Fruit fly (Drosophila melanogaster) ovary, adult (tissue): ENCODE results near the gene siz.

ENCODE experiments used
- CG17801 ChIP-seq: fragments of 200-800 bp; optimal IDR thresholded peaks from 2 replicates; lab custom pipeline; 2019; ENCODE audit warnings: missing biosample characterization, mild to moderate bottlenecking, missing genetic modification characterization, moderate library complexity; ENCODE audit not compliant: partially characterized antibody

Gene siz

dm6 chr3L:21034281-21035221 is at the start of gene siz:
TSS of gene siz (plus strand) at chr3L:21034535.
- peak; percentile 70 for TF ChIP-seq CG17801 (GFP tag; lab: Kevin White, UChicago)

DNA sequence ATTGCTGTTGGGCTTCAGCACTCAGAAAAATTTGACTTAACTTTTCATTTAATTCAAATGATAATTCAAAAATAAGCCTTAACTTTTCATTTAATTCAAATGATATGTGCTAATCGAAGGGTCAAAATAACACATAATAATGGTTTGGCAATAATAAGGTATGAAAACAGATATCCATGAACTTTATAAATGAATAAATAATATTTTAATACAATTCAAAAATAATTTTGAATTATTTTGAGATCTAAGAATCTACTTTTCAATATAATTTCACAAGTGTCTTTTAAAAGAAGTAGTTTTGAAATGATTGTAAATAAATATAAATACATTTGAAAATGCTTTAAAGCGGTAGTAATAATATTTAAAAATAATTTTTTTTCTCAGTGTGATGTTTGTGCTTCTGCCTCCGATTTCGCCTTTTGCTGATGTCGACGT is 47.4 kb upstream of the siz start:
- no peak for TF ChIP-seq CG17801 (GFP tag; lab: Kevin White, UChicago)

- TF ChIP-seq CG17801 (GFP tag; lab: Kevin White, UChicago): no peak
Measured at dm6 chr3L:20987895-20988294, 46.4 kb upstream of the siz start.

dm6 chr3L:20988862-20989261 is 45.5 kb upstream of the siz start:
- TF ChIP-seq CG17801 (GFP tag; lab: Kevin White, UChicago): no peak

DNA sequence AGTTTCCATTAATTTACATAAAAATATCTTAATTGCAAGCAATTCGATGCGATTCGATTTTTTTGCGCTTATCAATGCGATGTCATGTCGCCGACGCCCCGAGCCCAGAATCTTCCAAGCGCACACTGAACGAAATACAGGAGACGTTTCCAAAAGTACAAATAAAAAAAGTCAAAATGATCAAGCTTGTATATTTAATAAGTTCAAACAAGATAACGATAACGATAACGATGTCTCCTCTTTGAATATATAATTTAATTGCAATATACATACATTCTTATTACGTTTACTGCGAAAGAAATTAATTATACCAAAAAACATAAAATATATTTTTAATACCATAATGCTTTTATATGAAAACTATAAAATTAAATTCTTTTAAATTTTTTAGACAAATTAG is 44.1 kb upstream of the siz start:
- no peak for TF ChIP-seq CG17801 (GFP tag; lab: Kevin White, UChicago)

DNA sequence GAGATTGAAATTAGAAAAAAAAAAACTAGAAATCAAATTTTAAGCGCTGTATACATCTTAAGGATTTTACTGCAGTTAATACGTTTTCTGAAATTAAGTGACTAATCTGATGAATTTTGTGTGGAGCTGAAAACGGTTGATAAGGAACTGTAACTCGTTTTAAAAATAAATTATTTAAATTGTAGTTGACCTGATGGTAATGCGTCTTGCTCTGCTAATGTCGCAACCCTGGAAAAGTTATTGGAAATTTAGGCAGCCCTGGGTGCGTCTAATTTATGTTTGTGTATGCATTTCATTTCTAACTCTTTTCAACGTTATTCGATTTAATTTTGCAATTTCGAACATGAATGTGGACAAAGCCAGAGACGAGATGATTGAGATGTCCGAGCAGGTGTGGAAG is 43.0 kb upstream of the siz start, which contains the start of gene CG12984:
TSS of gene CG12984 (plus strand) at position 301 of the 400 bp plus-strand sequence.
- no peak for TF ChIP-seq CG17801 (GFP tag; lab: Kevin White, UChicago)

DNA sequence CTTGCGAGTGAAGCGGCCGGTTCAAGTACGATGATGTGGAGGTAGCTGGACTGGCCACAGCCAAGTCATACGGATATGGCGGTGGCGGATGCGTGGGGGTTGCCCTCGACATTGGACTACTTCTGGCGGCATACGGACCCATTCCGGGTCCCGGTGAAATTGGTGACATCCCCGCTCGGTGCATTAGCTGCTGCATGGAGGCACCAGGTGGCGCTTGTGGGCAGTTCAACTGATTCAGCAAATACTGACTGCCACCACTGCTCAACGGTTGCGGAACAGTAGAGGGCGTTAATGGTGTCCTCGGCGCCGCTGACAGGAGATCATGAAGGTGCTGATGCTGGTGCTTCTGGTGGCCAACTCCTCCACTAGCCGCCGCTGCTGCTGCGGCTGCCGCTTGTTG is 34.7 kb upstream of the siz start:
- TF ChIP-seq CG17801 (GFP tag; lab: Kevin White, UChicago): no peak

DNA sequence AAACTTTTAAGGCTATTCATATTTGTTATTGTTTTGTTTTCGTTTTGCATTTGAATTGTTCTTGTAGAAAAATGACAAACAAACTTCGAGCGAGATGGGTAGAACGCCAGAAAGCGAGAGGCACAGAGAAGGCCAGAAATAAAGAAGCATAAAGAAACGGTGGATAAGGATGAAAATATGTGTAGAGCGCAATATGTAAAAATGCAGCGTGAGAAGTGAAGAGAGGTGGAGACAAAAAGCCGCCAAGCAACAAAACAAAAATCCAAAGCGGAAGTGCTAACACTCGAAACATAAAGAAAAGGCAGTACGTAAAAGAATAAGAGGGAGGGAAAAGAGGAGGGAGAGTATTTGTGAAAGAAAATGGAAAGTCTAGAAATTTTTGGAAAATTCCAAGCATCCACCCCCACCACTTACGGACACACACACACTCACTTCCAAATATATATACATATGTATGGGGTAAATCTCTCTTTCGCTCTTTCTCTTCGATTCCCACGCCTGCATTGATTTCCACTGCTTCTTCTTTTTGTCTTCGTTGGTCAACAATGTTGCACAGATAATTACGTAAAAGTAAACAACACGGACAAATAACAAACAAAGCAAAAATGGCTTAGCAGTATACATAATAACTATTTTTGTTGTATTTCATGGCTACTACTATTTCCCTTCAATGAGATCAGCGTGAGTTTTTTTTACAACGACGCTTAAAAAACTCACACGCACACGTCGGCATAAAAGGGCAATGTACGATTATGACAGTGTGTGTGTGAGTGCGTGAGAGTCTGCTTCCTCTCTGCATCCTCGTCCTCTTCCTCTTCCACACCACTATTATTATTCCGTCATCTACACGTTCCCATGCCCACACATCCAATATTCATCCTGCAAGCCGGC is 26.7 kb upstream of the siz start:
- TF ChIP-seq CG17801 (GFP tag; lab: Kevin White, UChicago): no peak

- TF ChIP-seq CG17801 (GFP tag; lab: Kevin White, UChicago): no peak
Measured at dm6 chr3L:21008255-21008815, 26.0 kb upstream of the siz start.

DNA sequence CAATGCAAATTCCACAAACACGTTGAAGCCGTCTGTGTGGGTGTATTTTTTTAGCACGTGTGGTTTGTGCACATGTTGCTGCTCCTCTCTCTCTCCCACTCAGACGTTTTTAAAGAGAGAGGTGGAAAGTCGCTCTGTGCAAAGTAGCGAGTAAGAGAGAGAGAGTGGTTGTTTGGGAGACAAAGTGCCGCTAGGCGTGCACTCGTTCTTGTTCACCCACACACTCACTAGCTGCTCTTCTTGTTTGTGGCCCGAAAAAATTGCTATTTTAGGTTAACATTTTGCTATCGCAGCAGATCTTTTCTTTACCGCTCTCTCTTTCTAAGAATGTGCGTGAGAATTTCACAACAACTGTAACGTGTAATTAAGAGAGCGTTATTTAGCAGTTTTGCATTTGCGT is 25.4 kb upstream of the siz start:
- no peak for TF ChIP-seq CG17801 (GFP tag; lab: Kevin White, UChicago)

dm6 chr3L:21009405-21010120 is 24.8 kb upstream of the siz start:
- no peak for TF ChIP-seq CG17801 (GFP tag; lab: Kevin White, UChicago)

DNA sequence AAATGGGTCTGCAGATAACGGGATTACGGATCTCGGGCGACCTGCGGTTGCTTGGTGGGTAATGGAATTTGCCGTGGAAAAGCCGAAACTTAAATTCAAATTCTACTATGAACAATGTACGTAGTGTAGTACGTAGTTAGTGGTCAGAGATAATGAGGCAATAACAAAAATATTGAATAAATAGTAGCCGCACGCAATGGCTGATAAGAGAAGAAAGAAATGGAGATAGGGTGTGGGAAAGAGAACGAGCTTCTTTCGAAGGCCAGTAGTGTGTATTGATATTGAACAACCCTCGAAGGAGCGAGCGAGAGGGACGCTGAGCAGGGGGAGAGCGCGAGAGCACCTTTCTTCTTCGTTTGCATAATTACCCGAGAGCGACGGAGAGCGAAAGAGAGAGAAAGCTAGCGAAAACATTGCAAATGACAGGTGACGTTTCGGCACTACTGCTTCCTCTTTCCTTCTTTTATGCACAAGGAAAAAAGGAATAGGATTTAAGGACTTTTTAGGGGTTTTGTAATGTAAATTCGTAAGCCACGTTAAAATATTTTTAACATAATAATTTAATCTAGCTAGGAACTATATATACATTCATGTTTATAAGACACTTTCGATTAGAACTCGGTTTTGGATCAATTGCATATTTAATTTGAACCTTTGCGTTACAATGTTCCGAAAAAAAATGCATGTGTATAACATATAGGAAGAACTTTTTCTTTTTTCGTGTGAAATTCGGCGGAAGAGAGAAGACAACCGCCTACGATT is 23.3 kb upstream of the siz start:
- no peak for TF ChIP-seq CG17801 (GFP tag; lab: Kevin White, UChicago)

DNA sequence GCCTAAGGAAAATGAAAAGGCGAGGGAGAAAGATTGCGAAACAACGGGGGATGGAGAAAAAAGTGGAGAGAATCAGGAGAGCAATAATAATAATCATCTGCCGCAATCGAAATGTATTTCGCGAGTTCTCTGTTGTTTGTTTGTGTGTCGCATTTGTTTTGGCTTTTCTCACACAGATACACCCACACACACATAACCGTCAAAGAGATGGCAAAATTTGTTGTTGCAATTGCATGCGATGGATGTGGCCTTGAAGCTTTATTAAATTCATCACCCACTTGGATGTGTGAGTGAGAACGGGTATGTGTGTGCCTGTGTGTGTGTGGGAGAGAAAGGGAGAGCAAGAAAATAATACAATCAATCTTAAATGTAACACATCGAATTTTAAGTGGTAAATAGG is 22.6 kb upstream of the siz start:
- no peak for TF ChIP-seq CG17801 (GFP tag; lab: Kevin White, UChicago)

DNA sequence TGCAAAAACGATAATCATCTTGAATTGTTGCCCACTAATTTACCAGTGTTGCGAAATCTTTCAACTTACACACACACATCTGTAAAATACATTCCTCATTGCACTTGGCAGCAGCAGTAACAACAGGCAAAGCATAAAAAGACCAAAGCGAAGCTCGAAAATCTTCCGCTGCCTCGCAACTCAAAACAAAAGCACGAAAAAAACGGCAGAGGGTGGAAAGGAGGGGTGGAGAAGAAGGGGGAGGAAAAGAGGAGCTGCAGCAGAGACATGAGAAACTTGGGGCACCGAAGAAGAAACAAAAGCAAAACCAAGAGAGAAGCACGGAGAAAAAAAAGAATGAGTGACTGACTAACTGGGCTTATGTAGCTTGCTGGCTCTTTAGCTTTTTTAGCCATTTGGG is 20.9 kb upstream of the siz start:
- no peak for TF ChIP-seq CG17801 (GFP tag; lab: Kevin White, UChicago)
